Fruit fly (Drosophila melanogaster): ENCODE results near the gene CG14834.
A peak's percentile ranks its signal among the peaks of the same experiment; 100 is the strongest.

Gene CG14834

dm6 chr3L:7323348-7323747 is 23.6 kb downstream of the CG14834 start, which contains the start of the genes RhoGEF4 and Rint1 (continued):
- TF ChIP-seq CG14050 (GFP tag; IDR thresholded peaks at IDR 0.05) (peak; percentile 39; the same call in 2 of the 3 replicates), ems (GFP tag; optimal IDR thresholded peaks at IDR 0.05) (no peak), mam (GFP tag; optimal IDR thresholded peaks at IDR 0.05) (peak; percentile 55), CG31365 (tag; optimal IDR thresholded peaks at IDR 0.05) (no peak), ase (GFP tag; IDR thresholded peaks at IDR 0.05) (0 out of 3 replicates have a peak, but pooled peaks have one; percentile 41), HLH54F (GFP tag; optimal IDR thresholded peaks at IDR 0.05) (peak; percentile 57), H15 (GFP tag; IDR thresholded peaks at IDR 0.05) (peak; percentile 49; the same call in 1 of the 3 replicates), CG8281 (tag; optimal IDR thresholded peaks at IDR 0.05) (no peak), sc (optimal IDR thresholded peaks at IDR 0.05) (no peak), sc (GFP tag; optimal IDR thresholded peaks at IDR 0.05) (peak; percentile 48), kay (GFP tag; optimal IDR thresholded peaks at IDR 0.05) (no peak), kah (GFP tag; optimal IDR thresholded peaks at IDR 0.05) (peak; percentile 36), amos (GFP tag; IDR thresholded peaks at IDR 0.05; ENCODE audit: partially characterized antibody) (peak; percentile 26; the same call in 1 of the 2 replicates), Kr (GFP tag; optimal IDR thresholded peaks at IDR 0.05) (no peak), CG1529 (GFP tag; optimal IDR thresholded peaks at IDR 0.05) (peak; percentile 23), dmrt11E (tag; optimal IDR thresholded peaks at IDR 0.05) (peak; percentile 71), trh (GFP tag; optimal IDR thresholded peaks at IDR 0.05) (no peak), Adf1 (GFP tag; IDR thresholded peaks at IDR 0.05) (peak; percentile 60), Sry-δ (GFP tag; optimal IDR thresholded peaks at IDR 0.05) (peak; percentile 18), Neu2 (GFP tag; optimal IDR thresholded peaks at IDR 0.05; ENCODE audit: borderline replicate concordance) (no peak), z (GFP tag; IDR thresholded peaks at IDR 0.05) (no peak), Sin3A (optimal IDR thresholded peaks at IDR 0.05) (peak; percentile 87), dpn (GFP tag; optimal IDR thresholded peaks at IDR 0.05) (peak; percentile 56 to 77), danr (GFP tag; IDR thresholded peaks at IDR 0.05) (peak; percentile 65; the same call in 1 of the 2 replicates), CG16815 (GFP tag; optimal IDR thresholded peaks at IDR 0.05) (peak; percentile 64), hb (GFP tag; IDR thresholded peaks at IDR 0.05; ENCODE audit: partially characterized antibody) (no peak), CG34224 (GFP tag; IDR thresholded peaks at IDR 0.05; ENCODE audit: partially characterized antibody) (no peak), tll (GFP tag; optimal IDR thresholded peaks at IDR 0.05) (peak in 1 of 2 experiments; percentile 14), PHDP (tag; optimal IDR thresholded peaks at IDR 0.05) (peak; percentile 64), CG30431 (GFP tag; optimal IDR thresholded peaks at IDR 0.05) (peak; percentile 61), CG6813 (GFP tag; optimal IDR thresholded peaks at IDR 0.05) (no peak), row (GFP tag; IDR thresholded peaks at IDR 0.05) (peak; percentile 97), en (GFP tag; optimal IDR thresholded peaks at IDR 0.05) (no peak), CG17186 (GFP tag; optimal IDR thresholded peaks at IDR 0.05) (peak; percentile 78), so (GFP tag; IDR thresholded peaks at IDR 0.05) (no peak), CG4424 (GFP tag; optimal IDR thresholded peaks at IDR 0.05) (peak; percentile 61), Elba2 (GFP tag; optimal IDR thresholded peaks at IDR 0.05) (peak; percentile 70), lmd (GFP tag; IDR thresholded peaks at IDR 0.05) (peak; percentile 75), MESR4 (GFP tag; optimal IDR thresholded peaks at IDR 0.05) (peak; percentile 28)

dm6 chr3L:7319768-7320167 is 27.2 kb downstream of the CG14834 start, which contains the start of gene CG8607:
Gene CG8607 (plus strand): TSS chr3L:7320068.
- TF ChIP-seq CG7928 (GFP tag; optimal IDR thresholded peaks at IDR 0.05) (peak; percentile 21), H15 (GFP tag; IDR thresholded peaks at IDR 0.05) (no peak), sens (GFP tag) (peak; percentile 15), phol (tag; optimal IDR thresholded peaks at IDR 0.05) (no peak), crp (GFP tag; optimal IDR thresholded peaks at IDR 0.05) (peak in 1 of 2 experiments; percentile 57), CG6654 (GFP tag; optimal IDR thresholded peaks at IDR 0.05) (no peak)
